Worm (Caenorhabditis elegans) whole organism, late embryonic: ENCODE results near the gene F21C10.4.

Experiments
- C38D4.7 ChIP-seq: fragments of 200-800 bp; sonication (Bioruptor generic); optimal IDR thresholded peaks from 2 replicates; lab custom pipeline; 2018; ENCODE audit warnings: mild to moderate bottlenecking, missing genetic modification characterization, moderate library complexity, missing compliant biosample characterization
- F13H6.1 ChIP-seq: sonication (generic microtip); optimal IDR thresholded peaks from 2 replicates; lab custom pipeline; 2016; ENCODE audit warnings: missing genetic modification characterization, missing compliant biosample characterization
- ahr-1 ChIP-seq: sonication (generic microtip); optimal IDR thresholded peaks from 2 replicates; lab custom pipeline; 2016; ENCODE audit warnings: missing genetic modification characterization, missing compliant biosample characterization
- ama-1 ChIP-seq: fragments of 150-350 bp; optimal IDR thresholded peaks from 2 replicates; lab custom pipeline; 2014
- ceh-14 ChIP-seq: sonication (generic microtip); optimal IDR thresholded peaks from 2 replicates; lab custom pipeline; 2016; ENCODE audit warnings: missing genotype, missing genetic modification characterization, missing compliant biosample characterization
- ceh-18 ChIP-seq: sonication (generic microtip); optimal IDR thresholded peaks from 2 replicates; lab custom pipeline; 2016; ENCODE audit warnings: missing genetic modification characterization, missing compliant biosample characterization
- ceh-19 ChIP-seq: fragments of 200-800 bp; sonication (Bioruptor generic); optimal IDR thresholded peaks from 2 replicates; lab custom pipeline; 2018; ENCODE audit warnings: mild to moderate bottlenecking, missing genetic modification characterization, missing compliant biosample characterization
- ceh-34 ChIP-seq: sonication (generic microtip); optimal IDR thresholded peaks from 2 replicates; lab custom pipeline; 2016; ENCODE audit warnings: mild to moderate bottlenecking, missing genetic modification characterization, missing compliant biosample characterization
- ceh-45 ChIP-seq: fragments of 200-800 bp; sonication (Bioruptor generic); IDR thresholded peaks from 2 replicates; pipeline ENCODE4 v1.3.6; 2022; ENCODE audit warnings: missing genetic modification reagents, missing genetic modification characterization, missing compliant biosample characterization
- che-1 ChIP-seq: sonication (generic microtip); optimal IDR thresholded peaks from 2 replicates; lab custom pipeline; 2016; ENCODE audit warnings: mild to moderate bottlenecking, missing genetic modification characterization, missing compliant biosample characterization
- dve-1 ChIP-seq: sonication (generic microtip); optimal IDR thresholded peaks from 2 replicates; lab custom pipeline; 2017; ENCODE audit warnings: antibody characterized with exemption, mild to moderate bottlenecking, missing genetic modification characterization, missing compliant biosample characterization
- elt-4 ChIP-seq: sonication (generic microtip); optimal IDR thresholded peaks from 2 replicates; lab custom pipeline; 2016; ENCODE audit warnings: missing genetic modification characterization, missing compliant biosample characterization
- eyg-1 ChIP-seq: sonication (generic microtip); optimal IDR thresholded peaks from 2 replicates; lab custom pipeline; 2016; ENCODE audit warnings: missing genotype, missing genetic modification characterization, missing compliant biosample characterization
- fax-1 ChIP-seq: sonication (generic microtip); optimal IDR thresholded peaks from 2 replicates; lab custom pipeline; 2016; ENCODE audit warnings: missing genotype, missing genetic modification characterization, missing compliant biosample characterization
- fkh-10 ChIP-seq: fragments of 150-350 bp; optimal IDR thresholded peaks from 2 replicates; lab custom pipeline; 2014; ENCODE audit warnings: missing biosample characterization, missing genetic modification reagents, missing genetic modification characterization
- fkh-6 ChIP-seq: sonication (generic microtip); optimal IDR thresholded peaks from 2 replicates; lab custom pipeline; 2016; ENCODE audit warnings: missing genetic modification characterization, missing compliant biosample characterization
- hlh-13 ChIP-seq: fragments of 200-800 bp; sonication (Bioruptor generic); optimal IDR thresholded peaks from 2 replicates; lab custom pipeline; 2018; ENCODE audit warnings: mild to moderate bottlenecking, missing genetic modification characterization, missing compliant biosample characterization
- hlh-6 ChIP-seq: sonication (generic microtip); optimal IDR thresholded peaks from 2 replicates; lab custom pipeline; 2016; ENCODE audit warnings: missing genotype, missing genetic modification characterization, missing compliant biosample characterization
- lin-11 ChIP-seq: fragments of 200-800 bp; sonication (Bioruptor generic); optimal IDR thresholded peaks from 2 replicates; lab custom pipeline; 2018; ENCODE audit warnings: mild to moderate bottlenecking, missing genetic modification characterization, missing compliant biosample characterization
- mec-3 ChIP-seq: sonication (generic microtip); optimal IDR thresholded peaks from 2 replicates; lab custom pipeline; 2016; ENCODE audit warnings: borderline replicate concordance, missing genetic modification characterization, missing compliant biosample characterization
- nfya-1 ChIP-seq: sonication (generic microtip); optimal IDR thresholded peaks from 2 replicates; lab custom pipeline; 2017; ENCODE audit warnings: missing genetic modification characterization, mild to moderate bottlenecking, missing compliant biosample characterization, antibody characterized with exemption, moderate library complexity
- nhr-232 ChIP-seq: sonication (generic microtip); optimal IDR thresholded peaks from 2 replicates; lab custom pipeline; 2016; ENCODE audit warnings: missing genetic modification characterization, missing compliant biosample characterization
- odd-2 ChIP-seq: sonication (generic microtip); optimal IDR thresholded peaks from 2 replicates; lab custom pipeline; 2017; ENCODE audit warnings: antibody characterized with exemption, mild to moderate bottlenecking, missing genetic modification characterization, missing compliant biosample characterization
- pat-9 ChIP-seq: fragments of 200-800 bp; sonication (Bioruptor generic); optimal IDR thresholded peaks from 2 replicates; lab custom pipeline; 2018; ENCODE audit warnings: mild to moderate bottlenecking, missing genetic modification characterization, moderate library complexity, missing compliant biosample characterization
- pax-1 ChIP-seq: fragments of 150-350 bp; optimal IDR thresholded peaks from 2 replicates; lab custom pipeline; 2014; ENCODE audit warnings: missing biosample characterization, missing genetic modification characterization
- pha-4 ChIP-seq: fragments of 150-350 bp; optimal IDR thresholded peaks from 2 replicates; lab custom pipeline; 2018; ENCODE audit warnings: missing biosample characterization, missing genetic modification reagents, missing genetic modification characterization
- sdc-2 ChIP-seq: sonication (generic microtip); optimal IDR thresholded peaks from 2 replicates; lab custom pipeline; 2016; ENCODE audit warnings: missing genotype, missing genetic modification characterization, missing compliant biosample characterization
- sox-2 ChIP-seq: fragments of 200-800 bp; sonication (Bioruptor generic); IDR thresholded peaks from 2 replicates; pipeline ENCODE4 v1.3.6; 2022; ENCODE audit warnings: missing genetic modification reagents, missing genetic modification characterization, missing compliant biosample characterization
- tbx-2 ChIP-seq: sonication (generic microtip); optimal IDR thresholded peaks from 2 replicates; lab custom pipeline; 2016; ENCODE audit warnings: missing genetic modification characterization, missing compliant biosample characterization
- tbx-7 ChIP-seq: sonication (generic microtip); optimal IDR thresholded peaks from 2 replicates; lab custom pipeline; 2016; ENCODE audit warnings: missing genotype, missing genetic modification characterization, missing compliant biosample characterization
- ttx-3 ChIP-seq: sonication (generic microtip); optimal IDR thresholded peaks from 2 replicates; lab custom pipeline; 2016; ENCODE audit warnings: missing genetic modification reagents, missing genetic modification characterization, missing compliant biosample characterization
- unc-42 ChIP-seq: sonication (generic microtip); optimal IDR thresholded peaks from 2 replicates; lab custom pipeline; 2016; ENCODE audit warnings: missing genotype, missing genetic modification characterization, missing compliant biosample characterization
- unc-55 ChIP-seq: sonication (generic microtip); optimal IDR thresholded peaks from 2 replicates; lab custom pipeline; 2017; ENCODE audit warnings: missing biosample characterization, missing genetic modification reagents, missing genetic modification characterization
- zip-5 ChIP-seq: sonication (generic microtip); optimal IDR thresholded peaks from 2 replicates; lab custom pipeline; 2016; ENCODE audit warnings: missing genetic modification characterization, missing compliant biosample characterization

Gene F21C10.4

ce11 chrV:9112467-9112866 lies 13.9 kb upstream of the F21C10.4 start, which contains the start of gene F21C10.7:
Gene F21C10.7, plus strand, starts transcription at chrV:9112767.
- TF ChIP-seq zip-5 (tag; lab: Kevin White, UChicago) (no peak), hlh-13 (GFP tag; lab: Kevin White, UChicago) (no peak), ttx-3 (tag; lab: Kevin White, UChicago) (no peak), hlh-6 (tag; lab: Kevin White, UChicago) (no peak), sdc-2 (tag; lab: Kevin White, UChicago) (no peak)

DNA sequence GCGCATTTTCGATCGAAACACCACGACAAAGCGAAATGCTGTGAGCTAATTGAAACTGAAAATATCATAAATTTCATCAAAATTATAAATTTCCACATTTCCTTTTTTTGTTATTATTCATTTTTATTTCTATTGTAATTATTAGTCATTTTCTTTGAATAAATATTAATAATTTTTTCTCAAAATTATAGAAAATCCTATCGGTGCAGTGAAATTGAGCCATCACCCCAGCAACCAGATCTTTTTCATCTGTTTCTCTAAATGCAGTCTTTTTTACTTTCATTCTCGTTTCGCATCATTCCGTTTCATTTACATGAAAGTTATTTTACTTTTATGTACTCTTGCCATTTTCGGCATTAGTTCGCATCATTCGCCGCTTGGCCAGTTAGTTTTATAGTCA lies 4.4 kb upstream of the F21C10.4 start, which contains the start of gene F21C10.13:
Gene F21C10.13, plus strand, starts transcription at position 301 of the 400 bp plus-strand sequence.
- TF ChIP-seq ceh-45 (GFP tag; lab: Robert Waterston, UW) = no peak
- no peak for TF ChIP-seq F13H6.1 (tag; lab: Kevin White, UChicago)
- no peak for TF ChIP-seq che-1 (tag; lab: Kevin White, UChicago)
- TF ChIP-seq unc-55 = no peak
- no peak for TF ChIP-seq fkh-10 (GFP tag; lab: Kevin White, UChicago)
- no peak for TF ChIP-seq dve-1 (tag; lab: Kevin White, UChicago)
- no peak for TF ChIP-seq odd-2 (tag; lab: Kevin White, UChicago)
- no peak for TF ChIP-seq elt-4 (tag; lab: Kevin White, UChicago)
- no peak for TF ChIP-seq fax-1 (tag; lab: Kevin White, UChicago)
- TF ChIP-seq lin-11 (tag; lab: Kevin White, UChicago) = no peak
- no peak for TF ChIP-seq ceh-34 (tag; lab: Kevin White, UChicago)
- no peak for TF ChIP-seq nhr-232
- TF ChIP-seq tbx-7 (tag; lab: Kevin White, UChicago) = no peak
- no peak for TF ChIP-seq nfya-1
- no peak for TF ChIP-seq C38D4.7 (GFP tag; lab: Kevin White, UChicago)
- TF ChIP-seq pax-1 (tag; lab: Kevin White, UChicago) = no peak
- TF ChIP-seq ahr-1 = no peak
- TF ChIP-seq sox-2 (GFP tag; lab: Robert Waterston, UW) = no peak
- no peak for TF ChIP-seq hlh-13 (GFP tag; lab: Kevin White, UChicago)

- TF ChIP-seq ceh-34 (tag; lab: Kevin White, UChicago) = no peak
- TF ChIP-seq che-1 (tag; lab: Kevin White, UChicago) = no peak
- TF ChIP-seq unc-42 (tag; lab: Kevin White, UChicago) = no peak
- TF ChIP-seq ceh-18 (tag; lab: Kevin White, UChicago) = no peak
- TF ChIP-seq unc-55 = no peak
- no peak for TF ChIP-seq ttx-3 (tag; lab: Kevin White, UChicago)
- no peak for TF ChIP-seq pha-4 (tag; lab: Kevin White, UChicago)
- no peak for TF ChIP-seq fkh-6 (tag; lab: Kevin White, UChicago)
- no peak for TF ChIP-seq ceh-14 (tag; lab: Kevin White, UChicago)
These were observed 3.2 kb upstream of the F21C10.4 start, which contains the start of gene F21C10.11 for ce11 chrV:9123186-9123585. Gene F21C10.11, plus strand, starts transcription at chrV:9123486.

- no peak for TF ChIP-seq ceh-34 (tag; lab: Kevin White, UChicago)
These were observed 2.2 kb upstream of the F21C10.4 start, which contains the start of gene F21C10.6 for ce11 chrV:9124180-9124579. Gene F21C10.6, plus strand, starts transcription at chrV:9124480.

- TF ChIP-seq tbx-2 (tag; lab: Kevin White, UChicago) (no peak), mec-3 (tag; lab: Kevin White, UChicago) (no peak), ama-1 (no peak), ceh-19 (no peak), ceh-18 (tag; lab: Kevin White, UChicago) (no peak), eyg-1 (tag; lab: Kevin White, UChicago) (no peak), pat-9 (tag; lab: Kevin White, UChicago) (no peak)
These were observed 1.1 kb upstream of the F21C10.4 start, which contains the start of gene F21C10.5 for ce11 chrV:9125345-9125744. Gene F21C10.5, plus strand, starts transcription at chrV:9125645.
